Fruit fly (Drosophila melanogaster): ENCODE results near the gene CG9525.
A peak's percentile ranks its signal among the peaks of the same experiment; 100 is the strongest.

The CG9525 gene

dm6 chr2L:8984614-8985318 lies 22.6 kb upstream of the CG9525 start, which contains the start of gene CG13101 (continued):
- peak; percentile 72 for TF ChIP-seq NK7.1 (GFP tag; optimal IDR thresholded peaks at IDR 0.05)
- TF ChIP-seq pum (GFP tag; optimal IDR thresholded peaks at IDR 0.05) = peak; percentile 85
- TF ChIP-seq btn (GFP tag; optimal IDR thresholded peaks at IDR 0.05) = no peak
- TF ChIP-seq CG12659 (GFP tag; optimal IDR thresholded peaks at IDR 0.05) = peak; percentile 94
- TF ChIP-seq CG15514 (GFP tag; optimal IDR thresholded peaks at IDR 0.05) = peak; percentile 88
- TF ChIP-seq sim (GFP tag; IDR thresholded peaks at IDR 0.05) = peak; percentile 88
- TF ChIP-seq Lpt (GFP tag; optimal IDR thresholded peaks at IDR 0.05) = no peak
- TF ChIP-seq Poxn (GFP tag; IDR thresholded peaks at IDR 0.05) = peak; percentile 58
- TF ChIP-seq CG18262 (tag; optimal IDR thresholded peaks at IDR 0.05) = peak; percentile 94
- peak; percentile 54 for TF ChIP-seq grn (GFP tag; optimal IDR thresholded peaks at IDR 0.05)
- no peak for TF ChIP-seq usp (GFP tag; optimal IDR thresholded peaks at IDR 0.05)
- peak; percentile 71 for TF ChIP-seq Lhr (GFP tag; optimal IDR thresholded peaks at IDR 0.05)
- TF ChIP-seq Max (GFP tag; optimal IDR thresholded peaks at IDR 0.05) = peak; percentile 85
- peak; percentile 81 for TF ChIP-seq Dip3 (GFP tag; optimal IDR thresholded peaks at IDR 0.05)
- TF ChIP-seq CG31365 (tag; optimal IDR thresholded peaks at IDR 0.05) = peak; percentile 63
- TF ChIP-seq C15 (GFP tag; IDR thresholded peaks at IDR 0.05) = peak; percentile 84
- peak; percentile 72 for TF ChIP-seq sug (tag; optimal IDR thresholded peaks at IDR 0.05)
- no peak for TF ChIP-seq pan (optimal IDR thresholded peaks at IDR 0.05)
- peak in 1 of 2 experiments; percentile 98 for TF ChIP-seq pan (GFP tag; optimal IDR thresholded peaks at IDR 0.05 in 1 of 2, IDR thresholded peaks at IDR 0.05 in 1 of 2)
- TF ChIP-seq CG18599 (GFP tag; optimal IDR thresholded peaks at IDR 0.05) = peak; percentile 93
- TF ChIP-seq Oaz (GFP tag; IDR thresholded peaks at IDR 0.05) = peak; percentile 87
- TF ChIP-seq Scr (GFP tag; IDR thresholded peaks at IDR 0.05; ENCODE audit: partially characterized antibody) = no peak
- TF ChIP-seq CG3163 (GFP tag; optimal IDR thresholded peaks at IDR 0.05) = peak; percentile 69
- peak; percentile 83 for TF ChIP-seq Six4 (GFP tag; optimal IDR thresholded peaks at IDR 0.05)
- TF ChIP-seq psq (GFP tag; optimal IDR thresholded peaks at IDR 0.05) = peak; percentile 63
- peak; percentile 14 for TF ChIP-seq Antp (GFP tag; optimal IDR thresholded peaks at IDR 0.05)
- TF ChIP-seq YL-1 (GFP tag; optimal IDR thresholded peaks at IDR 0.05) = peak; percentile 61
- TF ChIP-seq CG13624 (GFP tag; optimal IDR thresholded peaks at IDR 0.05) = peak; percentile 88
- TF ChIP-seq CG31441 (GFP tag; IDR thresholded peaks at IDR 0.05) = peak; percentile 97
- peak; percentile 80 for TF ChIP-seq jumu (GFP tag; optimal IDR thresholded peaks at IDR 0.05)
- peak; percentile 80; the same call in 1 of the 2 replicates for TF ChIP-seq CG8765 (GFP tag; IDR thresholded peaks at IDR 0.05)
- peak; percentile 96 for TF ChIP-seq CG17829 (tag; optimal IDR thresholded peaks at IDR 0.05)
- TF ChIP-seq row (GFP tag; IDR thresholded peaks at IDR 0.05) = peak; percentile 96
- TF ChIP-seq gt (GFP tag; IDR thresholded peaks at IDR 0.05) = peak; percentile 69
- TF ChIP-seq Bgb (GFP tag; IDR thresholded peaks at IDR 0.05; ENCODE audit: partially characterized antibody) = no peak
- TF ChIP-seq tap (tag; optimal IDR thresholded peaks at IDR 0.05) = peak; percentile 91
- TF ChIP-seq tx (GFP tag; optimal IDR thresholded peaks at IDR 0.05) = peak; percentile 61
- TF ChIP-seq gro (GFP tag; optimal IDR thresholded peaks at IDR 0.05) = peak; percentile 81
- TF ChIP-seq CG10209 (GFP tag; optimal IDR thresholded peaks at IDR 0.05) = peak; percentile 89
- TF ChIP-seq sqz (GFP tag; optimal IDR thresholded peaks at IDR 0.05) = peak; percentile 92
- TF ChIP-seq en (GFP tag; optimal IDR thresholded peaks at IDR 0.05) = peak; percentile 68
- peak; percentile 74; the same call in 1 of the 2 replicates for TF ChIP-seq MBD-R2 (GFP tag; IDR thresholded peaks at IDR 0.05)
- peak; percentile 87 for TF ChIP-seq CG6683 (GFP tag; optimal IDR thresholded peaks at IDR 0.05)
- TF ChIP-seq Abd-B (GFP tag; optimal IDR thresholded peaks at IDR 0.05) = peak; percentile 86
- peak; percentile 67 for TF ChIP-seq NC2α (GFP tag; optimal IDR thresholded peaks at IDR 0.05)
- peak; percentile 89 for TF ChIP-seq cwo (GFP tag; optimal IDR thresholded peaks at IDR 0.05)
- TF ChIP-seq CG9437 (GFP tag; optimal IDR thresholded peaks at IDR 0.05) = peak; percentile 82
- TF ChIP-seq CG13775 (GFP tag; optimal IDR thresholded peaks at IDR 0.05) = peak; percentile 89
- peak; percentile 70 for TF ChIP-seq CG30431 (GFP tag; optimal IDR thresholded peaks at IDR 0.05)
- no peak for TF ChIP-seq sna (GFP tag; IDR thresholded peaks at IDR 0.05; ENCODE audit: partially characterized antibody)

Measured in whole organism, embryonic.